Worm (Caenorhabditis elegans): ENCODE measurements around the gene mam-3.
A peak's percentile ranks its signal among the peaks of the same experiment; 100 is the strongest.

The mam-3 gene

ce11 chrIV:13412845-13413383, 32.3 kb downstream of the mam-3 start, which contains the start of gene gcl-1:
gcl-1 (minus strand) TSS chrIV:13412895.
- TF ChIP-seq ama-1 (optimal IDR thresholded peaks at IDR 0.05) (no peak), ama-1 (GFP tag; optimal IDR thresholded peaks at IDR 0.05) (no peak), hmg-1.2 (GFP tag; IDR thresholded peaks at IDR 0.05) (peak; percentile 28; the same call in 1 of the 2 replicates)

- TF ChIP-seq die-1 (tag; optimal IDR thresholded peaks at IDR 0.05) (no peak), Y53F4B.3 (GFP tag; IDR thresholded peaks at IDR 0.05) (no peak), lin-26 (GFP tag; IDR thresholded peaks at IDR 0.05) (no peak), snpc-3.4 (tag; optimal IDR thresholded peaks at IDR 0.05) (no peak), lin-40 (tag; optimal IDR thresholded peaks at IDR 0.05) (no peak), nhr-27 (tag; optimal IDR thresholded peaks at IDR 0.05) (no peak), sptf-2 (GFP tag; optimal IDR thresholded peaks at IDR 0.05) (no peak), egl-18 (GFP tag; IDR thresholded peaks at IDR 0.05) (no peak), ztf-25 (GFP tag; IDR thresholded peaks at IDR 0.05) (no peak), F52B5.7 (tag; optimal IDR thresholded peaks at IDR 0.05) (no peak), ztf-6 (GFP tag; IDR thresholded peaks at IDR 0.05) (no peak), hlh-26 (GFP tag; conservative IDR thresholded peaks at IDR 0.05) (no peak), nfya-2 (GFP tag; IDR thresholded peaks at IDR 0.05) (no peak), snpc-4 (GFP tag; optimal IDR thresholded peaks at IDR 0.05) (no peak), snpc-4 (tag; optimal IDR thresholded peaks at IDR 0.05) (no peak)
These were observed 37.2 kb downstream of the mam-3 start, which contains the start of gene Y62E10A.19 for ce11 chrIV:13408018-13408417. Y62E10A.19 (minus strand) TSS chrIV:13408306.

ce11 chrIV:13400456-13401364, 44.5 kb downstream of the mam-3 start, which contains the start of the genes memi-2 and cyp-31A5:
memi-2 (minus strand) TSS chrIV:13400506.
cyp-31A5 (plus strand) TSS chrIV:13401289.
- no peak for TF ChIP-seq snpc-4 (GFP tag; optimal IDR thresholded peaks at IDR 0.05)
- TF ChIP-seq snpc-4 (tag; optimal IDR thresholded peaks at IDR 0.05), result peak in 1 of 4 experiments; percentile 36
- no peak for TF ChIP-seq aptf-3 (GFP tag; IDR thresholded peaks at IDR 0.05)
- no peak for TF ChIP-seq mxl-1 (tag; optimal IDR thresholded peaks at IDR 0.05)
- no peak for TF ChIP-seq nhr-90 (tag; optimal IDR thresholded peaks at IDR 0.05)
- 0 out of 2 replicates have a peak, but pooled peaks have one; percentile 32 for TF ChIP-seq ceh-91 (GFP tag; IDR thresholded peaks at IDR 0.05)
- TF ChIP-seq F33H1.4 (GFP tag; IDR thresholded peaks at IDR 0.05), result peak; percentile 59
- peak; percentile 66 for TF ChIP-seq madf-6 (GFP tag; IDR thresholded peaks at IDR 0.05)
- TF ChIP-seq efl-1 (GFP tag; optimal IDR thresholded peaks at IDR 0.05), result peak; percentile 64
- peak; percentile 81 for TF ChIP-seq lsl-1 (GFP tag; optimal IDR thresholded peaks at IDR 0.05)
- no peak for TF ChIP-seq F52B5.7 (tag; optimal IDR thresholded peaks at IDR 0.05)
- TF ChIP-seq snpc-1.3 (tag; optimal IDR thresholded peaks at IDR 0.05; ENCODE audit: insufficient read depth), result peak; percentile 17
- peak; percentile 89 for TF ChIP-seq hsf-1 (GFP tag; IDR thresholded peaks at IDR 0.05)

ce11 chrIV:13398728-13399127, 46.4 kb downstream of the mam-3 start, which contains the start of gene Y62E10A.13:
Y62E10A.13 (minus strand) TSS chrIV:13399053.
- peak; percentile 53 for TF ChIP-seq F10E7.11 (tag; optimal IDR thresholded peaks at IDR 0.05)
- TF ChIP-seq bed-1 (GFP tag; IDR thresholded peaks at IDR 0.05), result 0 out of 2 replicates have a peak, but pooled peaks have one; percentile 34
- peak; percentile 46 for TF ChIP-seq F49E8.2 (tag; optimal IDR thresholded peaks at IDR 0.05; ENCODE audit: insufficient read depth)
- TF ChIP-seq ceh-79 (tag; optimal IDR thresholded peaks at IDR 0.05), result peak; percentile 39
- TF ChIP-seq B0336.3 (GFP tag; IDR thresholded peaks at IDR 0.05), result peak; percentile 61; the same call in 1 of the 2 replicates
- TF ChIP-seq madf-3 (GFP tag; IDR thresholded peaks at IDR 0.05), result 0 out of 2 replicates have a peak, but pooled peaks have one; percentile 7
- peak; percentile 84; the same call in 1 of the 2 replicates for TF ChIP-seq cebp-2 (GFP tag; IDR thresholded peaks at IDR 0.05)
- TF ChIP-seq tlf-1 (GFP tag; optimal IDR thresholded peaks at IDR 0.05), result peak; percentile 42
- peak; percentile 50 for TF ChIP-seq chd-7 (tag; optimal IDR thresholded peaks at IDR 0.05)
- TF ChIP-seq gei-17 (GFP tag; optimal IDR thresholded peaks at IDR 0.05), result no peak
- TF ChIP-seq hmg-20 (GFP tag; IDR thresholded peaks at IDR 0.05), result no peak
- TF ChIP-seq mel-28 (tag; optimal IDR thresholded peaks at IDR 0.05; ENCODE audit: borderline replicate concordance), result no peak
- TF ChIP-seq mxl-1 (tag; optimal IDR thresholded peaks at IDR 0.05), result no peak
- TF ChIP-seq hlh-26 (GFP tag; conservative IDR thresholded peaks at IDR 0.05), result no peak
- TF ChIP-seq hlh-12 (tag; optimal IDR thresholded peaks at IDR 0.05), result no peak
- peak; percentile 25 for TF ChIP-seq dpff-1 (tag; optimal IDR thresholded peaks at IDR 0.05)

Data from whole organism, young adult.